Worm (Caenorhabditis elegans) whole organism, late embryonic: ENCODE data around the gene emb-8.
A peak's percentile ranks its signal among the peaks of the same experiment; 100 is the strongest.

Experiments
- C08G9.2 ChIP-seq: sonication (generic microtip); optimal IDR thresholded peaks from 2 replicates; lab custom pipeline; 2016; ENCODE audit warnings: mild to moderate bottlenecking, missing genetic modification characterization, moderate library complexity, missing compliant biosample characterization
- C38D4.7 ChIP-seq: fragments of 200-800 bp; sonication (Bioruptor generic); optimal IDR thresholded peaks from 2 replicates; lab custom pipeline; 2018; ENCODE audit warnings: mild to moderate bottlenecking, missing genetic modification characterization, moderate library complexity, missing compliant biosample characterization
- F13H6.1 ChIP-seq: sonication (generic microtip); optimal IDR thresholded peaks from 2 replicates; lab custom pipeline; 2016; ENCODE audit warnings: missing genetic modification characterization, missing compliant biosample characterization
- K02D7.2 ChIP-seq: sonication (generic microtip); optimal IDR thresholded peaks from 2 replicates; lab custom pipeline; 2017; ENCODE audit warnings: mild to moderate bottlenecking, missing genetic modification characterization, missing compliant biosample characterization
- T23F11.4 ChIP-seq: fragments of 200-800 bp; sonication (Bioruptor generic); optimal IDR thresholded peaks from 2 replicates; lab custom pipeline; 2018; ENCODE audit warnings: mild to moderate bottlenecking, missing genetic modification characterization, missing compliant biosample characterization
- ahr-1 ChIP-seq: sonication (generic microtip); optimal IDR thresholded peaks from 2 replicates; lab custom pipeline; 2016; ENCODE audit warnings: missing genetic modification characterization, missing compliant biosample characterization
- ceh-14 ChIP-seq: sonication (generic microtip); optimal IDR thresholded peaks from 2 replicates; lab custom pipeline; 2016; ENCODE audit warnings: missing genotype, missing genetic modification characterization, missing compliant biosample characterization
- ceh-19 ChIP-seq: fragments of 200-800 bp; sonication (Bioruptor generic); optimal IDR thresholded peaks from 2 replicates; lab custom pipeline; 2018; ENCODE audit warnings: mild to moderate bottlenecking, missing genetic modification characterization, missing compliant biosample characterization
- ceh-2 ChIP-seq: sonication (generic microtip); optimal IDR thresholded peaks from 2 replicates; lab custom pipeline; 2016; ENCODE audit warnings: missing genotype, missing genetic modification characterization, missing compliant biosample characterization
- ceh-24 ChIP-seq: sonication (generic microtip); optimal IDR thresholded peaks from 2 replicates; lab custom pipeline; 2016; ENCODE audit warnings: mild to moderate bottlenecking, missing genetic modification characterization, missing compliant biosample characterization
- ceh-30 ChIP-seq: fragments of 150-350 bp; optimal IDR thresholded peaks from 2 replicates; lab custom pipeline; 2014; ENCODE audit warnings: missing biosample characterization, missing genetic modification characterization
- ceh-31 ChIP-seq: sonication (generic microtip); optimal IDR thresholded peaks from 2 replicates; lab custom pipeline; 2016; ENCODE audit warnings: missing genetic modification characterization, missing compliant biosample characterization
- ceh-45 ChIP-seq: fragments of 200-800 bp; sonication (Bioruptor generic); IDR thresholded peaks from 2 replicates; pipeline ENCODE4 v1.3.6; 2022; ENCODE audit warnings: missing genetic modification reagents, missing genetic modification characterization, missing compliant biosample characterization
- ceh-48 ChIP-seq: sonication (generic microtip); optimal IDR thresholded peaks from 2 replicates; lab custom pipeline; 2016; ENCODE audit warnings: missing genetic modification characterization, inconsistent platforms, missing compliant biosample characterization
- ceh-6 ChIP-seq: fragments of 200-800 bp; sonication (Bioruptor generic); optimal IDR thresholded peaks from 2 replicates; lab custom pipeline; 2018; ENCODE audit warnings: mild to moderate bottlenecking, missing genetic modification characterization, missing compliant biosample characterization
- ceh-9 ChIP-seq: sonication (generic microtip); optimal IDR thresholded peaks from 2 replicates; lab custom pipeline; 2016; ENCODE audit warnings: mild to moderate bottlenecking, missing genetic modification characterization, inconsistent platforms, missing compliant biosample characterization
- dmd-4 ChIP-seq: sonication (generic microtip); optimal IDR thresholded peaks from 2 replicates; lab custom pipeline; 2016; ENCODE audit warnings: borderline replicate concordance, missing genetic modification characterization, missing compliant biosample characterization
- elt-2 ChIP-seq: sonication (generic microtip); optimal IDR thresholded peaks from 2 replicates; lab custom pipeline; 2016; ENCODE audit warnings: missing genetic modification reagents, missing genetic modification characterization, missing compliant biosample characterization
- elt-4 ChIP-seq: sonication (generic microtip); optimal IDR thresholded peaks from 2 replicates; lab custom pipeline; 2016; ENCODE audit warnings: missing genetic modification characterization, missing compliant biosample characterization
- eyg-1 ChIP-seq: sonication (generic microtip); optimal IDR thresholded peaks from 2 replicates; lab custom pipeline; 2016; ENCODE audit warnings: missing genotype, missing genetic modification characterization, missing compliant biosample characterization
- fax-1 ChIP-seq: sonication (generic microtip); optimal IDR thresholded peaks from 2 replicates; lab custom pipeline; 2016; ENCODE audit warnings: missing genotype, missing genetic modification characterization, missing compliant biosample characterization
- fkh-6 ChIP-seq: sonication (generic microtip); optimal IDR thresholded peaks from 2 replicates; lab custom pipeline; 2016; ENCODE audit warnings: missing genetic modification characterization, missing compliant biosample characterization
- gmeb-2 ChIP-seq: sonication (generic microtip); optimal IDR thresholded peaks from 2 replicates; lab custom pipeline; 2016; ENCODE audit warnings: missing genetic modification characterization, inconsistent platforms, missing compliant biosample characterization
- hlh-13 ChIP-seq: fragments of 200-800 bp; sonication (Bioruptor generic); optimal IDR thresholded peaks from 2 replicates; lab custom pipeline; 2018; ENCODE audit warnings: mild to moderate bottlenecking, missing genetic modification characterization, missing compliant biosample characterization
- hlh-15 ChIP-seq: sonication (generic microtip); optimal IDR thresholded peaks from 2 replicates; lab custom pipeline; 2016; ENCODE audit warnings: missing genetic modification characterization, missing compliant biosample characterization
- hlh-8 ChIP-seq: sonication (generic microtip); optimal IDR thresholded peaks from 2 replicates; lab custom pipeline; 2016; ENCODE audit warnings: missing genotype, missing genetic modification characterization, missing compliant biosample characterization
- lim-6 ChIP-seq: sonication (generic microtip); optimal IDR thresholded peaks from 2 replicates; lab custom pipeline; 2016; ENCODE audit warnings: missing genetic modification characterization, missing compliant biosample characterization
- lin-11 ChIP-seq: fragments of 200-800 bp; sonication (Bioruptor generic); optimal IDR thresholded peaks from 2 replicates; lab custom pipeline; 2018; ENCODE audit warnings: mild to moderate bottlenecking, missing genetic modification characterization, missing compliant biosample characterization
- mec-3 ChIP-seq: sonication (generic microtip); optimal IDR thresholded peaks from 2 replicates; lab custom pipeline; 2016; ENCODE audit warnings: borderline replicate concordance, missing genetic modification characterization, missing compliant biosample characterization
- nfya-1 ChIP-seq: sonication (generic microtip); optimal IDR thresholded peaks from 2 replicates; lab custom pipeline; 2017; ENCODE audit warnings: missing genetic modification characterization, mild to moderate bottlenecking, missing compliant biosample characterization, antibody characterized with exemption, moderate library complexity
- nhr-11 ChIP-seq: fragments of 150-350 bp; optimal IDR thresholded peaks from 2 replicates; lab custom pipeline; 2014; ENCODE audit warnings: missing biosample characterization, missing genetic modification characterization
- nhr-232 ChIP-seq: sonication (generic microtip); optimal IDR thresholded peaks from 2 replicates; lab custom pipeline; 2016; ENCODE audit warnings: missing genetic modification characterization, missing compliant biosample characterization
- npax-4 ChIP-seq: sonication (generic microtip); optimal IDR thresholded peaks from 2 replicates; lab custom pipeline; 2016; ENCODE audit warnings: missing genetic modification characterization, missing compliant biosample characterization
- odd-2 ChIP-seq: sonication (generic microtip); optimal IDR thresholded peaks from 2 replicates; lab custom pipeline; 2017; ENCODE audit warnings: antibody characterized with exemption, mild to moderate bottlenecking, missing genetic modification characterization, missing compliant biosample characterization
- pag-3 ChIP-seq: sonication (generic microtip); optimal IDR thresholded peaks from 2 replicates; lab custom pipeline; 2016; ENCODE audit warnings: missing compliant biosample characterization, missing genetic modification characterization, borderline replicate concordance
- pax-1 ChIP-seq: fragments of 150-350 bp; optimal IDR thresholded peaks from 2 replicates; lab custom pipeline; 2014; ENCODE audit warnings: missing biosample characterization, missing genetic modification characterization
- pha-4 ChIP-seq: fragments of 150-350 bp; optimal IDR thresholded peaks from 2 replicates; lab custom pipeline; 2018; ENCODE audit warnings: missing biosample characterization, missing genetic modification reagents, missing genetic modification characterization
- pqm-1 ChIP-seq: sonication (generic microtip); optimal IDR thresholded peaks from 2 replicates; lab custom pipeline; 2016; ENCODE audit warnings: missing genetic modification characterization, missing compliant biosample characterization
- pros-1 ChIP-seq: fragments of 150-350 bp; optimal IDR thresholded peaks from 2 replicates; lab custom pipeline; 2014; ENCODE audit warnings: missing biosample characterization, missing genetic modification reagents, missing genetic modification characterization
- ref-2 ChIP-seq: sonication (generic microtip); optimal IDR thresholded peaks from 2 replicates; lab custom pipeline; 2016; ENCODE audit warnings: missing genetic modification characterization, missing compliant biosample characterization
- rnt-1 ChIP-seq: sonication (generic microtip); optimal IDR thresholded peaks from 2 replicates; lab custom pipeline; 2016; ENCODE audit warnings: missing genetic modification characterization, missing compliant biosample characterization
- sdc-2 ChIP-seq: sonication (generic microtip); optimal IDR thresholded peaks from 2 replicates; lab custom pipeline; 2016; ENCODE audit warnings: missing genotype, missing genetic modification characterization, missing compliant biosample characterization
- sox-2 ChIP-seq: fragments of 200-800 bp; sonication (Bioruptor generic); IDR thresholded peaks from 2 replicates; pipeline ENCODE4 v1.3.6; 2022; ENCODE audit warnings: missing genetic modification reagents, missing genetic modification characterization, missing compliant biosample characterization
- sox-4 ChIP-seq: sonication (generic microtip); optimal IDR thresholded peaks from 2 replicates; lab custom pipeline; 2017; ENCODE audit warnings: mild to moderate bottlenecking, missing genetic modification characterization, inconsistent platforms, missing compliant biosample characterization
- syd-9 ChIP-seq: sonication (generic microtip); optimal IDR thresholded peaks from 2 replicates; lab custom pipeline; 2016; ENCODE audit warnings: mild to moderate bottlenecking, missing genetic modification characterization, moderate library complexity, missing compliant biosample characterization
- tbx-7 ChIP-seq: sonication (generic microtip); optimal IDR thresholded peaks from 2 replicates; lab custom pipeline; 2016; ENCODE audit warnings: missing genotype, missing genetic modification characterization, missing compliant biosample characterization
- unc-42 ChIP-seq: sonication (generic microtip); optimal IDR thresholded peaks from 2 replicates; lab custom pipeline; 2016; ENCODE audit warnings: missing genotype, missing genetic modification characterization, missing compliant biosample characterization
- unc-55 ChIP-seq: sonication (generic microtip); optimal IDR thresholded peaks from 2 replicates; lab custom pipeline; 2017; ENCODE audit warnings: missing biosample characterization, missing genetic modification reagents, missing genetic modification characterization
- unc-86 ChIP-seq: sonication (generic microtip); optimal IDR thresholded peaks from 2 replicates; lab custom pipeline; 2016; ENCODE audit warnings: missing genetic modification characterization, missing compliant biosample characterization
- ztf-16 ChIP-seq: sonication (generic microtip); optimal IDR thresholded peaks from 2 replicates; lab custom pipeline; 2017; ENCODE audit warnings: missing genetic modification characterization, missing compliant biosample characterization

The emb-8 gene

DNA sequence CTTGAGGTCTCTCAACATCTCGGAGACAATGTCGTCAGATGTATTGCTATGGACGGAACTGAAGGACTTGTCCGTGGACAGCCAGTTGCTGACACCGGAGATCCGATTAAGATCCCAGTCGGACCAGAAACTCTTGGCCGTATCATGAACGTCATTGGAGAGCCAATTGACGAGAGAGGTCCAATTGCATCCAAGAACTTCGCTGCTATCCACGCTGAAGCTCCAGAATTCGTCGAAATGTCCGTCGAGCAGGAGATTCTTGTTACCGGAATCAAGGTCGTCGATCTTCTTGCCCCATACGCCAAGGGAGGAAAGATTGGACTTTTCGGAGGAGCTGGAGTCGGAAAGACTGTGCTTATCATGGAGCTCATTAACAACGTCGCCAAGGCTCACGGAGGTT, 29.4 kb upstream of the emb-8 start:
- TF ChIP-seq gmeb-2 (tag; lab: Kevin White, UChicago) (no peak), T23F11.4 (GFP tag; lab: Kevin White, UChicago) (no peak), hlh-15 (tag; lab: Kevin White, UChicago) (no peak), C38D4.7 (GFP tag; lab: Kevin White, UChicago) (no peak), pros-1 (no peak), unc-86 (tag; lab: Kevin White, UChicago) (no peak), syd-9 (no peak), nfya-1 (tag; lab: Kevin White, UChicago) (no peak), pqm-1 (no peak), ceh-45 (GFP tag; lab: Robert Waterston, UW) (no peak)

ce11 chrIII:5227831-5228467, 28.5 kb upstream of the emb-8 start, which contains the start of the genes C34E10.12, C34E10.10 and atp-2:
Gene C34E10.12, minus strand, starts transcription at chrIII:5227881.
Gene C34E10.10, minus strand, starts transcription at chrIII:5227884.
Gene atp-2, plus strand, starts transcription at chrIII:5228417.
- TF ChIP-seq ztf-16 = peak; percentile 18
- peak; percentile 78 for TF ChIP-seq ceh-31 (tag; lab: Kevin White, UChicago)
- no peak for TF ChIP-seq ref-2 (tag; lab: Kevin White, UChicago)
- no peak for TF ChIP-seq hlh-13 (GFP tag; lab: Kevin White, UChicago)
- TF ChIP-seq ceh-2 (tag; lab: Kevin White, UChicago) = peak; percentile 31
- no peak for TF ChIP-seq lim-6 (tag; lab: Kevin White, UChicago)
- TF ChIP-seq nhr-232 (tag; lab: Kevin White, UChicago) = no peak
- no peak for TF ChIP-seq mec-3 (tag; lab: Kevin White, UChicago)
- no peak for TF ChIP-seq K02D7.2 (tag; lab: Kevin White, UChicago)
- no peak for TF ChIP-seq gmeb-2 (tag; lab: Kevin White, UChicago)
- TF ChIP-seq hlh-15 (tag; lab: Kevin White, UChicago) = no peak
- TF ChIP-seq ceh-48 (tag; lab: Kevin White, UChicago) = no peak
- TF ChIP-seq unc-55 = no peak
- TF ChIP-seq ceh-19 = no peak
- no peak for TF ChIP-seq ceh-24 (tag; lab: Kevin White, UChicago)
- TF ChIP-seq nfya-1 (tag; lab: Kevin White, UChicago) = peak; percentile 70
- TF ChIP-seq pha-4 (tag; lab: Kevin White, UChicago) = no peak
- TF ChIP-seq fax-1 (tag; lab: Kevin White, UChicago) = no peak
- TF ChIP-seq sdc-2 (tag; lab: Kevin White, UChicago) = no peak
- TF ChIP-seq dmd-4 = no peak
- no peak for TF ChIP-seq sox-2 (GFP tag; lab: Robert Waterston, UW)
- TF ChIP-seq nhr-11 (tag; lab: Kevin White, UChicago) = no peak
- no peak for TF ChIP-seq ceh-6 (GFP tag; lab: Kevin White, UChicago)
- no peak for TF ChIP-seq ceh-45 (GFP tag; lab: Robert Waterston, UW)
- TF ChIP-seq fkh-6 (tag; lab: Kevin White, UChicago) = no peak
- TF ChIP-seq C08G9.2 = no peak
- no peak for TF ChIP-seq pros-1
- TF ChIP-seq unc-42 = peak; percentile 49
- TF ChIP-seq pqm-1 = no peak
- no peak for TF ChIP-seq tbx-7
- no peak for TF ChIP-seq syd-9
- no peak for TF ChIP-seq hlh-8 (tag; lab: Kevin White, UChicago)
- no peak for TF ChIP-seq ahr-1 (tag; lab: Kevin White, UChicago)
- no peak for TF ChIP-seq elt-4 (tag; lab: Kevin White, UChicago)
- TF ChIP-seq pax-1 (tag; lab: Kevin White, UChicago) = peak; percentile 22
- TF ChIP-seq ceh-14 = peak; percentile 37
- no peak for TF ChIP-seq eyg-1 (tag; lab: Kevin White, UChicago)
- peak; percentile 13 for TF ChIP-seq F13H6.1 (tag; lab: Kevin White, UChicago)
- TF ChIP-seq pag-3 (tag; lab: Kevin White, UChicago) = no peak
- no peak for TF ChIP-seq odd-2 (tag; lab: Kevin White, UChicago)
- no peak for TF ChIP-seq npax-4
- TF ChIP-seq elt-2 (tag; lab: Kevin White, UChicago) = peak; percentile 51
- TF ChIP-seq ceh-9 (tag; lab: Kevin White, UChicago) = no peak
- peak; percentile 43 for TF ChIP-seq rnt-1 (tag; lab: Kevin White, UChicago)
- no peak for TF ChIP-seq sox-4 (tag; lab: Kevin White, UChicago)
- no peak for TF ChIP-seq ceh-30 (tag; lab: Kevin White, UChicago)
- no peak for TF ChIP-seq lin-11
